Fruit fly (Drosophila melanogaster): ENCODE results near the gene CG15742.

DNA sequence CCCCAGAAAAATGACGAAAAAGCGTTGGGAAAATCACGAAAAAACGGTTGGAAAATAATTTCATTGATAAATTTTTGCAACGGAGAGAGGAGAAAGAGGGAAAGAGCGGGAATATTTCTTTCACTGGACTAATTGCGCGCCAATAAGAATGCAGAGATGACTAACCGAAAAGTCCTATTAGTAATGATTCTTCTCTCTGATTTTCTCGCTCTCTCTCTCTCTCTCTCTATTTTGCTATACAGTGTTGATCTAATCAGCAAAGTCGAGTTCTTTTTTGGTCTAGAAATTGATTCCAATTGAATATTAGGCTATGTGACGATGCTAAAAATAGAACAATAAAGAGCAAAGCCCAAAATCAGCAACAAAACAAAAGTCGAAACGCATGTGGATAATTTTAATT is 18.9 kb upstream of the CG15742 start:
- TF ChIP-seq psq (optimal IDR thresholded peaks at IDR 0.05) (no peak), pan (optimal IDR thresholded peaks at IDR 0.05) (no peak), usp (GFP tag; optimal IDR thresholded peaks at IDR 0.05) (no peak), CG8478 (optimal IDR thresholded peaks at IDR 0.05) (no peak)

All from whole organism.